Fruit fly (Drosophila melanogaster): ENCODE data around the gene CG5151.

Gene CG5151

DNA sequence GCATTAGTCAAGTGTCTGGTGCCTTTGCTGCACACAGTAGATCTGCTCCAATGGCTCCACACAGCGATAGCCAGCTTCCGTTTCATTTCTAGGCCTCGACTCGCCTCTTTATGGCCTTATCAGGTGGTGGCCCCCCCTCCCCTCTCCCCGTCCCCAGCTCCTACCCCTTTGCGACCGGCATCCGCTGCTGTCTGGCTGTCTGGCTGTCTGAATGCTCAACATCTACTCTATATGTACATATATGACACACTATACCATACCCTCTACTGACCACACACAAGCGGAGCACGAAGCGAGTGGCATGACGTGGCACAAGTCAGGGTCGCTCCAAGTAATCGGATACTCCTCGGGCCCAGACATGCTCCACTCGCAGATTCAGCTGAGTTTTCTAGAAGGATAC is 6.2 kb downstream of the CG5151 start (continued):
- peak; percentile 78 for TF ChIP-seq HLH4C (GFP tag; IDR thresholded peaks at IDR 0.05; ENCODE audit: partially characterized antibody)
- 0 out of 3 replicates have a peak, but pooled peaks have one; percentile 42 for TF ChIP-seq CG11456 (GFP tag; IDR thresholded peaks at IDR 0.05)
- TF ChIP-seq CG3838 (GFP tag; optimal IDR thresholded peaks at IDR 0.05) = no peak
- TF ChIP-seq CG17612 (GFP tag; IDR thresholded peaks at IDR 0.05) = no peak
- TF ChIP-seq CG12299 (tag; optimal IDR thresholded peaks at IDR 0.05) = no peak
- no peak for TF ChIP-seq CG8290 (GFP tag; optimal IDR thresholded peaks at IDR 0.05)
- peak in 1 of 2 experiments; percentile 33 for TF ChIP-seq CG8290 (tag; optimal IDR thresholded peaks at IDR 0.05)
- peak; percentile 27 for TF ChIP-seq mirr (GFP tag; optimal IDR thresholded peaks at IDR 0.05)
- no peak for TF ChIP-seq Fer2 (tag; optimal IDR thresholded peaks at IDR 0.05)
- TF ChIP-seq nom (GFP tag; optimal IDR thresholded peaks at IDR 0.05) = peak; percentile 50
- no peak for TF ChIP-seq BtbVII (GFP tag; optimal IDR thresholded peaks at IDR 0.05)
- peak; percentile 17; the same call in 1 of the 3 replicates for TF ChIP-seq vnd (GFP tag; IDR thresholded peaks at IDR 0.05; ENCODE audit: partially characterized antibody)
- TF ChIP-seq grau (tag; optimal IDR thresholded peaks at IDR 0.05) = no peak
- TF ChIP-seq oc (tag; optimal IDR thresholded peaks at IDR 0.05) = no peak
- TF ChIP-seq TFAM (GFP tag; optimal IDR thresholded peaks at IDR 0.05) = no peak
- TF ChIP-seq CG9817 (tag; optimal IDR thresholded peaks at IDR 0.05) = no peak
- TF ChIP-seq Hand (GFP tag; optimal IDR thresholded peaks at IDR 0.05) = no peak
- TF ChIP-seq sens (GFP tag) = no peak
- TF ChIP-seq Scr (GFP tag; IDR thresholded peaks at IDR 0.05; ENCODE audit: partially characterized antibody) = 0 out of 2 replicates have a peak, but pooled peaks have one; percentile 23
- no peak for TF ChIP-seq ara (GFP tag; IDR thresholded peaks at IDR 0.05)
- TF ChIP-seq CG13123 (GFP tag; optimal IDR thresholded peaks at IDR 0.05) = no peak
- no peak for TF ChIP-seq Antp (GFP tag; optimal IDR thresholded peaks at IDR 0.05)
- no peak for TF ChIP-seq Hr39 (optimal IDR thresholded peaks at IDR 0.05)
- no peak for TF ChIP-seq Hmr (GFP tag; optimal IDR thresholded peaks at IDR 0.05)
- no peak for TF ChIP-seq HLHmδ (GFP tag; optimal IDR thresholded peaks at IDR 0.05)
- TF ChIP-seq pita (GFP tag; optimal IDR thresholded peaks at IDR 0.05) = no peak
- peak; percentile 61 for TF ChIP-seq D19B (GFP tag; optimal IDR thresholded peaks at IDR 0.05)
- no peak for TF ChIP-seq peb (GFP tag; IDR thresholded peaks at IDR 0.05)
- no peak for TF ChIP-seq scrt (GFP tag; optimal IDR thresholded peaks at IDR 0.05)
- no peak for TF ChIP-seq Ssrp (tag; optimal IDR thresholded peaks at IDR 0.05)
- no peak for TF ChIP-seq slou (GFP tag; optimal IDR thresholded peaks at IDR 0.05)
- peak; percentile 56; the same call in 2 of the 3 replicates for TF ChIP-seq CG14860 (GFP tag; IDR thresholded peaks at IDR 0.05; ENCODE audit: partially characterized antibody)
- TF ChIP-seq br (optimal IDR thresholded peaks at IDR 0.05) = no peak
- 0 out of 2 replicates have a peak, but pooled peaks have one; percentile 11 for TF ChIP-seq Ada2b (GFP tag; IDR thresholded peaks at IDR 0.05)
- TF ChIP-seq CG10959 (GFP tag; IDR thresholded peaks at IDR 0.05) = no peak
- peak; percentile 87 for TF ChIP-seq crol (GFP tag; IDR thresholded peaks at IDR 0.05)
- peak; percentile 44; the same call in 1 of the 2 replicates for TF ChIP-seq ato (GFP tag; IDR thresholded peaks at IDR 0.05; ENCODE audit: partially characterized antibody)
- no peak for TF ChIP-seq CG18011 (GFP tag; optimal IDR thresholded peaks at IDR 0.05)
- 0 out of 2 replicates have a peak, but pooled peaks have one; percentile 29 for TF ChIP-seq HLH3B (GFP tag; IDR thresholded peaks at IDR 0.05)
- TF ChIP-seq CG31365 (tag; optimal IDR thresholded peaks at IDR 0.05) = no peak
- peak; percentile 26; the same call in 1 of the 2 replicates for TF ChIP-seq ttk (GFP tag; IDR thresholded peaks at IDR 0.05)
- TF ChIP-seq emc (GFP tag; optimal IDR thresholded peaks at IDR 0.05) = no peak
- no peak for TF ChIP-seq gt (GFP tag; IDR thresholded peaks at IDR 0.05)
- no peak for TF ChIP-seq ro (GFP tag; IDR thresholded peaks at IDR 0.05)
- TF ChIP-seq schlank (tag; optimal IDR thresholded peaks at IDR 0.05) = no peak
- no peak for TF ChIP-seq abd-A (tag; optimal IDR thresholded peaks at IDR 0.05)
- no peak for TF ChIP-seq dysf (GFP tag; IDR thresholded peaks at IDR 0.05)
- no peak for TF ChIP-seq esg (GFP tag; conservative IDR thresholded peaks at IDR 0.05)
- TF ChIP-seq CG10366 (GFP tag; IDR thresholded peaks at IDR 0.05) = no peak
- TF ChIP-seq gsb-n (tag; optimal IDR thresholded peaks at IDR 0.05) = no peak
- peak; percentile 13; the same call in 1 of the 2 replicates for TF ChIP-seq Drgx (GFP tag; IDR thresholded peaks at IDR 0.05)
- peak; percentile 33; the same call in 1 of the 3 replicates for TF ChIP-seq CG16813 (GFP tag; IDR thresholded peaks at IDR 0.05; ENCODE audit: partially characterized antibody)
